Fruit fly (Drosophila melanogaster) whole organism, pupa: Measurements from ENCODE around the gene CG12723.
"Not testable (repeated sequence)": the region's sequence is repeated elsewhere in the genome, so short reads cannot be mapped to it uniquely, and the experiment has no call there.

ENCODE experiments used
- CG14655 ChIP-seq: fragments of 200-800 bp; sonication (Bioruptor generic); optimal IDR thresholded peaks from 3 replicates; lab custom pipeline; 2017; ENCODE audit warnings: mild to moderate bottlenecking, missing biosample characterization, missing genetic modification reagents, missing genetic modification characterization
- Ets98B ChIP-seq: fragments of 200-800 bp; sonication (Bioruptor generic); IDR thresholded peaks from 2 replicates; pipeline ENCODE4 v1.3.6; 2022; ENCODE audit warnings: missing biosample characterization, missing genetic modification characterization
- gl ChIP-seq: fragments of 200-800 bp; sonication (Bioruptor generic); optimal IDR thresholded peaks from 2 replicates; lab custom pipeline; 2018; ENCODE audit warnings: missing biosample characterization, mild to moderate bottlenecking, missing genetic modification characterization

dm6 chrX:13184178-13184577 lies 7.5 kb downstream of the CG12723 start, which contains the start of gene CG32641:
- not testable (repeated sequence) for TF ChIP-seq gl; Ets98B (GFP tag; lab: Robert Waterston, UW); CG14655 (GFP tag; lab: Kevin White, UChicago)
